Fruit fly (Drosophila melanogaster): ENCODE results near the gene Cyp4ac1.

Cyp4ac1 gene

dm6 chr2L:5303044-5303904 lies 39.5 kb downstream of the Cyp4ac1 start:
- TF ChIP-seq Rel (GFP tag; optimal IDR thresholded peaks at IDR 0.05): no peak
- peak; percentile 22 for TF ChIP-seq Rel (tag; optimal IDR thresholded peaks at IDR 0.05)
- peak in 1 of 2 experiments; percentile 15 for TF ChIP-seq foxo (GFP tag; optimal IDR thresholded peaks at IDR 0.05)
- TF ChIP-seq usp (GFP tag; optimal IDR thresholded peaks at IDR 0.05): no peak

DNA sequence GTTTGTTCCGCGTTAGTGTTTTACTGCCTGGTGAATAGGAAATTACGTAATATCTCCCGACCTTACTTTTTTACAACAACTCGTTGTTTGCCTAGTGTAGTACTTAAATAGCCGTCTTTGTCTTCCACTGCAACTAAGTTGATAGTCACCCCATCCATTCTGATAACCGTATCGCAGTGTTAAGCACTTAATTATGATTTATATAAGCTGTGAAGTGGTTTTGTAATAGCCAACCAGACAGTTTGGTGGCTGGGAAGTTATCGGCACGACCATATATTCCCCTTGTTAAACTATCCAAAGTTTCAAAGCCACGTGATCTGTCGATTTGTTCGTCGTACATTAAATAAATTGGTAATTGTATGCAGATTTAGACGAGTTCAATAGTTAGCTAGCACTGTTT lies 40.6 kb downstream of the Cyp4ac1 start:
- TF ChIP-seq OdsH (GFP tag; optimal IDR thresholded peaks at IDR 0.05) (no peak), GATAd (GFP tag; optimal IDR thresholded peaks at IDR 0.05) (no peak), Mio (GFP tag; optimal IDR thresholded peaks at IDR 0.05) (no peak), Rel (GFP tag; optimal IDR thresholded peaks at IDR 0.05) (no peak), Rel (tag; optimal IDR thresholded peaks at IDR 0.05) (no peak), pan (optimal IDR thresholded peaks at IDR 0.05) (no peak), jim (GFP tag; optimal IDR thresholded peaks at IDR 0.05) (no peak), Sp1 (GFP tag; optimal IDR thresholded peaks at IDR 0.05) (no peak), sage (GFP tag; optimal IDR thresholded peaks at IDR 0.05) (no peak), Hr83 (GFP tag; optimal IDR thresholded peaks at IDR 0.05; ENCODE audit: poor library complexity, severe bottlenecking) (no peak), psq (GFP tag; optimal IDR thresholded peaks at IDR 0.05) (no peak), HLH106 (tag; optimal IDR thresholded peaks at IDR 0.05) (no peak), ey (GFP tag; optimal IDR thresholded peaks at IDR 0.05) (no peak), dl (GFP tag; optimal IDR thresholded peaks at IDR 0.05; ENCODE audit: insufficient read depth in 1 of 2, partially characterized antibody in 2 of 2) (no peak), Abd-B (GFP tag; optimal IDR thresholded peaks at IDR 0.05) (no peak), CG9705 (GFP tag; optimal IDR thresholded peaks at IDR 0.05) (no peak), Myc (optimal IDR thresholded peaks at IDR 0.05) (no peak), sv (GFP tag; optimal IDR thresholded peaks at IDR 0.05) (no peak), Dfd (GFP tag; optimal IDR thresholded peaks at IDR 0.05) (no peak), woc (GFP tag; optimal IDR thresholded peaks at IDR 0.05) (no peak)

dm6 chr2L:5305240-5305875 lies 41.6 kb downstream of the Cyp4ac1 start:
- TF ChIP-seq jim (GFP tag; optimal IDR thresholded peaks at IDR 0.05) (peak; percentile 71), fru (GFP tag; optimal IDR thresholded peaks at IDR 0.05) (peak; percentile 45), ey (GFP tag; optimal IDR thresholded peaks at IDR 0.05) (peak; percentile 13), CrebA (GFP tag; optimal IDR thresholded peaks at IDR 0.05; ENCODE audit: borderline replicate concordance) (peak; percentile 80), brk (GFP tag; optimal IDR thresholded peaks at IDR 0.05) (peak; percentile 20), pan (optimal IDR thresholded peaks at IDR 0.05) (no peak), Jra (GFP tag; optimal IDR thresholded peaks at IDR 0.05) (peak; percentile 25), psq (GFP tag; optimal IDR thresholded peaks at IDR 0.05) (peak; percentile 80), h (GFP tag; optimal IDR thresholded peaks at IDR 0.05) (peak; percentile 80), dmrt93B (GFP tag; optimal IDR thresholded peaks at IDR 0.05) (no peak), rgr (GFP tag; optimal IDR thresholded peaks at IDR 0.05) (peak; percentile 35), br (GFP tag; optimal IDR thresholded peaks at IDR 0.05) (peak; percentile 65), Sp1 (GFP tag; optimal IDR thresholded peaks at IDR 0.05) (peak; percentile 33), Hr83 (GFP tag; optimal IDR thresholded peaks at IDR 0.05; ENCODE audit: poor library complexity, severe bottlenecking) (peak; percentile 22), foxo (GFP tag; optimal IDR thresholded peaks at IDR 0.05) (peak in 1 of 2 experiments; percentile 20), Mio (GFP tag; optimal IDR thresholded peaks at IDR 0.05) (peak; percentile 5), usp (GFP tag; optimal IDR thresholded peaks at IDR 0.05) (no peak), Hnf4 (GFP tag; optimal IDR thresholded peaks at IDR 0.05) (peak; percentile 4), Abd-B (GFP tag; optimal IDR thresholded peaks at IDR 0.05) (no peak), sage (GFP tag; optimal IDR thresholded peaks at IDR 0.05) (peak; percentile 11), OdsH (GFP tag; optimal IDR thresholded peaks at IDR 0.05) (peak; percentile 35), Hr78 (GFP tag; optimal IDR thresholded peaks at IDR 0.05) (no peak), N (GFP tag; optimal IDR thresholded peaks at IDR 0.05) (peak; percentile 6), dsf (GFP tag; optimal IDR thresholded peaks at IDR 0.05; ENCODE audit: borderline replicate concordance) (no peak), Rel (GFP tag; optimal IDR thresholded peaks at IDR 0.05) (peak; percentile 73), Rel (tag; optimal IDR thresholded peaks at IDR 0.05) (peak; percentile 78), woc (GFP tag; optimal IDR thresholded peaks at IDR 0.05) (no peak), Vsx2 (GFP tag; optimal IDR thresholded peaks at IDR 0.05; ENCODE audit: partially characterized antibody) (peak; percentile 3), CG9705 (GFP tag; optimal IDR thresholded peaks at IDR 0.05) (no peak), dl (GFP tag; optimal IDR thresholded peaks at IDR 0.05; ENCODE audit: insufficient read depth in 1 of 2, partially characterized antibody in 2 of 2) (peak in 1 of 2 experiments; percentile 11), tai (GFP tag; optimal IDR thresholded peaks at IDR 0.05) (peak; percentile 64)
